Worm (Caenorhabditis elegans): ENCODE results near the gene C16A3.5.

Gene C16A3.5

ce11 chrIII:6420995-6421404 is 40.4 kb downstream of the C16A3.5 start (continued):
- peak; percentile 68 for TF ChIP-seq ceh-28 (tag; optimal IDR thresholded peaks at IDR 0.05)
- TF ChIP-seq skn-1 (tag; optimal IDR thresholded peaks at IDR 0.05) = peak; percentile 76

ce11 chrIII:6421473-6421872 is 40.9 kb downstream of the C16A3.5 start:
- no peak for TF ChIP-seq ceh-16 (tag; optimal IDR thresholded peaks at IDR 0.05)
- no peak for TF ChIP-seq lin-15B (tag; optimal IDR thresholded peaks at IDR 0.05)
- TF ChIP-seq nhr-76 (tag; optimal IDR thresholded peaks at IDR 0.05) = no peak
- no peak for TF ChIP-seq ceh-82 (tag; optimal IDR thresholded peaks at IDR 0.05)
- no peak for TF ChIP-seq mdl-1 (tag; optimal IDR thresholded peaks at IDR 0.05)
- no peak for TF ChIP-seq egl-27 (tag; optimal IDR thresholded peaks at IDR 0.05)
- TF ChIP-seq daf-12 (tag; optimal IDR thresholded peaks at IDR 0.05) = no peak
- TF ChIP-seq eor-1 (tag; optimal IDR thresholded peaks at IDR 0.05) = no peak
- TF ChIP-seq tbx-2 (tag; optimal IDR thresholded peaks at IDR 0.05) = no peak
- no peak for TF ChIP-seq elt-3 (tag; optimal IDR thresholded peaks at IDR 0.05)
- no peak for TF ChIP-seq ceh-9 (tag; optimal IDR thresholded peaks at IDR 0.05)
- TF ChIP-seq unc-39 (tag; optimal IDR thresholded peaks at IDR 0.05) = no peak
- TF ChIP-seq fos-1 (tag; optimal IDR thresholded peaks at IDR 0.05) = no peak
- no peak for TF ChIP-seq nfya-1 (tag; optimal IDR thresholded peaks at IDR 0.05; ENCODE audit: insufficient read depth)
- no peak for TF ChIP-seq R02D3.7 (tag; optimal IDR thresholded peaks at IDR 0.05)
- TF ChIP-seq fkh-2 (tag; optimal IDR thresholded peaks at IDR 0.05) = no peak
- no peak for TF ChIP-seq ceh-28 (tag; optimal IDR thresholded peaks at IDR 0.05)
- no peak for TF ChIP-seq ztf-4 (tag; optimal IDR thresholded peaks at IDR 0.05)
- TF ChIP-seq elt-1 (tag; optimal IDR thresholded peaks at IDR 0.05) = no peak

- TF ChIP-seq ceh-82 (tag; optimal IDR thresholded peaks at IDR 0.05) (no peak), pha-4 (tag; optimal IDR thresholded peaks at IDR 0.05) (peak; percentile 19), pqm-1 (tag; optimal IDR thresholded peaks at IDR 0.05) (peak; percentile 89), nhr-23 (tag; optimal IDR thresholded peaks at IDR 0.05) (no peak), elt-2 (tag; optimal IDR thresholded peaks at IDR 0.05) (peak; percentile 91), ceh-16 (tag; optimal IDR thresholded peaks at IDR 0.05) (no peak), mdl-1 (tag; optimal IDR thresholded peaks at IDR 0.05) (peak; percentile 47), nhr-43 (tag; optimal IDR thresholded peaks at IDR 0.05; ENCODE audit: poor library complexity, severe bottlenecking) (peak; percentile 72), elt-3 (tag; optimal IDR thresholded peaks at IDR 0.05) (peak in 1 of 3 experiments; percentile 3)
These were observed 41.5 kb downstream of the C16A3.5 start for ce11 chrIII:6421973-6422511.

ce11 chrIII:6422721-6423120 is 42.1 kb downstream of the C16A3.5 start:
- TF ChIP-seq ztf-11 (tag; optimal IDR thresholded peaks at IDR 0.05) (no peak), fos-1 (tag; optimal IDR thresholded peaks at IDR 0.05) (no peak), mdl-1 (tag; optimal IDR thresholded peaks at IDR 0.05) (no peak), nfya-1 (tag; optimal IDR thresholded peaks at IDR 0.05; ENCODE audit: insufficient read depth) (no peak), zag-1 (tag; optimal IDR thresholded peaks at IDR 0.05) (no peak), hmg-11 (tag; optimal IDR thresholded peaks at IDR 0.05) (no peak), jun-1 (tag; optimal IDR thresholded peaks at IDR 0.05) (peak; percentile 10), lsy-12 (tag; optimal IDR thresholded peaks at IDR 0.05) (peak; percentile 2), daf-12 (tag; optimal IDR thresholded peaks at IDR 0.05) (no peak), ceh-82 (tag; optimal IDR thresholded peaks at IDR 0.05) (no peak), egl-5 (tag; optimal IDR thresholded peaks at IDR 0.05) (no peak), elt-1 (tag; optimal IDR thresholded peaks at IDR 0.05) (peak; percentile 14), unc-62 (GFP tag; optimal IDR thresholded peaks at IDR 0.05) (no peak), nhr-76 (tag; optimal IDR thresholded peaks at IDR 0.05) (no peak), mml-1 (tag; optimal IDR thresholded peaks at IDR 0.05) (no peak), ama-1 (optimal IDR thresholded peaks at IDR 0.05) (no peak), nhr-77 (tag; optimal IDR thresholded peaks at IDR 0.05) (no peak), ZK546.5 (tag; optimal IDR thresholded peaks at IDR 0.05) (no peak), pha-4 (tag; optimal IDR thresholded peaks at IDR 0.05) (no peak), ceh-16 (tag; optimal IDR thresholded peaks at IDR 0.05) (no peak), ztf-4 (tag; optimal IDR thresholded peaks at IDR 0.05) (no peak), elt-2 (tag; optimal IDR thresholded peaks at IDR 0.05) (peak; percentile 34), nhr-25 (tag; optimal IDR thresholded peaks at IDR 0.05) (no peak), lin-39 (tag; optimal IDR thresholded peaks at IDR 0.05) (no peak), nhr-237 (tag; optimal IDR thresholded peaks at IDR 0.05) (no peak), egl-27 (tag; optimal IDR thresholded peaks at IDR 0.05) (no peak), snpc-4 (tag; optimal IDR thresholded peaks at IDR 0.05) (no peak), pqm-1 (tag; optimal IDR thresholded peaks at IDR 0.05) (peak; percentile 85)

Measured in whole organism, L3 larva.